Fruit fly (Drosophila melanogaster): ENCODE measurements around the gene Oatp33Ea.

Oatp33Ea gene

DNA sequence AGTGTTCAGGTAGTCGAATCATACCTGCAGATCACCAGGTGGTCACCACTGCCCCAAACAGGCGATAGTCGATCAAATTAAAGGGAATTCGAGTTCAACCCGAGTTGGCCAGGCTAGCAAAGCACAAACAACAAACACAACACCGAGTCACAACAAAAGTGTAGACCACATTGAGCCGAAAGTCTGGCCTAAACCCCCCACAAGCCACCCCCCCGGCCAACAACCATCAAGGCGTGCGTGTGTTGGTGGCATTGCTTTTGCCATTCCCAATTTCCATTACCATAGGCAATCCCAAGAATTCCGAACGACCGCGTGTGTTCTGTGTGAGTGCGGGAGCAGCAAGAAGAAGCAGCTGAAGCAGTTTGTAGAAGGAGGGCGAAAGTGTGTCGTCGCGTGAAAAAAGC lies 11.2 kb downstream of the Oatp33Ea start, which contains the start of gene SC35 (continued):
- TF ChIP-seq Bgb (GFP tag; IDR thresholded peaks at IDR 0.05; ENCODE audit: partially characterized antibody) (0 out of 2 replicates have a peak, but pooled peaks have one; percentile 23), CG13287 (GFP tag; IDR thresholded peaks at IDR 0.05; ENCODE audit: partially characterized antibody) (peak; percentile 15; the same call in 1 of the 2 replicates), Side (GFP tag; optimal IDR thresholded peaks at IDR 0.05) (peak; percentile 2), Dref (GFP tag; IDR thresholded peaks at IDR 0.05) (peak; percentile 10; the same call in 1 of the 2 replicates), pita (GFP tag; optimal IDR thresholded peaks at IDR 0.05) (no peak), sens (GFP tag) (peak; percentile 59), so (GFP tag; IDR thresholded peaks at IDR 0.05) (no peak), CG30020 (tag; optimal IDR thresholded peaks at IDR 0.05) (no peak), seq (GFP tag; IDR thresholded peaks at IDR 0.05) (no peak), bbx (GFP tag; IDR thresholded peaks at IDR 0.05; ENCODE audit: partially characterized antibody) (no peak), CG12155 (GFP tag; optimal IDR thresholded peaks at IDR 0.05) (no peak), sisA (GFP tag; IDR thresholded peaks at IDR 0.05) (no peak), CG8281 (tag; optimal IDR thresholded peaks at IDR 0.05) (no peak), z (GFP tag; IDR thresholded peaks at IDR 0.05) (no peak), crol (GFP tag; IDR thresholded peaks at IDR 0.05) (peak; percentile 95), ssp (GFP tag; IDR thresholded peaks at IDR 0.05) (no peak), jigr1 (GFP tag; IDR thresholded peaks at IDR 0.05) (no peak), CG3281 (GFP tag; optimal IDR thresholded peaks at IDR 0.05) (no peak), ERR (GFP tag; optimal IDR thresholded peaks at IDR 0.05) (no peak), CG6791 (GFP tag; IDR thresholded peaks at IDR 0.05; ENCODE audit: partially characterized antibody) (peak; percentile 9; the same call in 1 of the 3 replicates), CG4854 (GFP tag; optimal IDR thresholded peaks at IDR 0.05) (no peak), PHDP (tag; optimal IDR thresholded peaks at IDR 0.05) (no peak), dysf (GFP tag; IDR thresholded peaks at IDR 0.05) (no peak), croc (GFP tag; conservative IDR thresholded peaks at IDR 0.05) (no peak), zen (tag; optimal IDR thresholded peaks at IDR 0.05) (no peak), HmgD (GFP tag; optimal IDR thresholded peaks at IDR 0.05) (peak; percentile 50), CG7987 (GFP tag; optimal IDR thresholded peaks at IDR 0.05) (peak; percentile 40), CG14014 (GFP tag; IDR thresholded peaks at IDR 0.05) (no peak), inv (GFP tag; IDR thresholded peaks at IDR 0.05; ENCODE audit: partially characterized antibody) (no peak), Bdp1 (GFP tag; optimal IDR thresholded peaks at IDR 0.05) (no peak), fd3F (GFP tag; optimal IDR thresholded peaks at IDR 0.05) (no peak), CG8359 (GFP tag; optimal IDR thresholded peaks at IDR 0.05; ENCODE audit: borderline replicate concordance) (no peak), MBD-R2 (GFP tag; IDR thresholded peaks at IDR 0.05) (peak; percentile 61), ems (GFP tag; optimal IDR thresholded peaks at IDR 0.05) (no peak), gem (tag; optimal IDR thresholded peaks at IDR 0.05) (no peak), Kr (GFP tag; optimal IDR thresholded peaks at IDR 0.05) (no peak), trem (tag; optimal IDR thresholded peaks at IDR 0.05) (no peak), sna (GFP tag; IDR thresholded peaks at IDR 0.05; ENCODE audit: partially characterized antibody) (no peak), CG18619 (GFP tag; optimal IDR thresholded peaks at IDR 0.05) (no peak), nerfin-1 (tag; optimal IDR thresholded peaks at IDR 0.05) (no peak), nau (GFP tag; optimal IDR thresholded peaks at IDR 0.05) (no peak), unpg (GFP tag; optimal IDR thresholded peaks at IDR 0.05) (no peak), CG16779 (GFP tag; IDR thresholded peaks at IDR 0.05) (no peak), NfI (GFP tag; optimal IDR thresholded peaks at IDR 0.05) (no peak), Hr39 (optimal IDR thresholded peaks at IDR 0.05) (no peak), pho (GFP tag; optimal IDR thresholded peaks at IDR 0.05) (no peak), CG18764 (GFP tag; optimal IDR thresholded peaks at IDR 0.05) (no peak), br (optimal IDR thresholded peaks at IDR 0.05) (no peak), Rx (GFP tag; IDR thresholded peaks at IDR 0.05) (no peak), tna (GFP tag; IDR thresholded peaks at IDR 0.05; ENCODE audit: partially characterized antibody) (no peak), CG6654 (GFP tag; optimal IDR thresholded peaks at IDR 0.05) (no peak), CG14860 (GFP tag; IDR thresholded peaks at IDR 0.05; ENCODE audit: partially characterized antibody) (no peak)
